Worm (Caenorhabditis elegans) whole organism, L3 larva: ENCODE data around the gene glod-4.

ENCODE experiments used
- R02D3.7 ChIP-seq: fragments of 150-350 bp; optimal IDR thresholded peaks from 2 replicates; lab custom pipeline; 2014; ENCODE audit warnings: missing biosample characterization, missing genetic modification characterization
- ZK546.5 ChIP-seq: sonication (generic microtip); optimal IDR thresholded peaks from 2 replicates; lab custom pipeline; 2017; ENCODE audit warnings: missing biosample characterization, missing genetic modification characterization
- aly-2 ChIP-seq: fragments of 150-350 bp; optimal IDR thresholded peaks from 2 replicates; lab custom pipeline; 2014; ENCODE audit warnings: missing biosample characterization, missing genetic modification characterization
- ama-1 ChIP-seq: fragments of 150-350 bp; optimal IDR thresholded peaks from 2 replicates; lab custom pipeline; 2018
- ceh-16 ChIP-seq: sonication (generic microtip); optimal IDR thresholded peaks from 2 replicates; lab custom pipeline; 2017; ENCODE audit warnings: missing biosample characterization, missing genetic modification characterization
- ceh-28 ChIP-seq: fragments of 150-350 bp; optimal IDR thresholded peaks from 2 replicates; lab custom pipeline; 2014; ENCODE audit warnings: missing biosample characterization, missing genetic modification reagents, missing genetic modification characterization
- ceh-82 ChIP-seq: fragments of 150-350 bp; optimal IDR thresholded peaks from 2 replicates; lab custom pipeline; 2014; ENCODE audit warnings: missing biosample characterization, missing genetic modification characterization
- ceh-9 ChIP-seq: sonication (generic microtip); optimal IDR thresholded peaks from 2 replicates; lab custom pipeline; 2018; ENCODE audit warnings: missing biosample characterization, missing genetic modification characterization
- egl-27 ChIP-seq: sonication (generic microtip); optimal IDR thresholded peaks from 4 replicates; lab custom pipeline; 2017; ENCODE audit warnings: missing biosample characterization, missing genetic modification reagents, missing genetic modification characterization
- egl-5 ChIP-seq: fragments of 150-350 bp; optimal IDR thresholded peaks from 2 replicates; lab custom pipeline; 2017; ENCODE audit warnings: missing biosample characterization, missing genetic modification reagents, missing genetic modification characterization, inconsistent platforms
- elt-1 ChIP-seq: fragments of 150-350 bp; optimal IDR thresholded peaks from 2 replicates; lab custom pipeline; 2014; ENCODE audit warnings: missing biosample characterization, missing genetic modification characterization
- elt-2 ChIP-seq: sonication (generic microtip); optimal IDR thresholded peaks from 2 replicates; lab custom pipeline; 2016; ENCODE audit warnings: missing genetic modification reagents, mild to moderate bottlenecking, missing genetic modification characterization, missing compliant biosample characterization
- elt-3 ChIP-seq, 3 experiments: fragments of 150-350 bp in 1 of 3; sonication (generic microtip) in 2 of 3; optimal IDR thresholded peaks; 2 replicates in 2 of 3; 4 replicates in 1 of 3; lab custom pipeline; 2014 to 2017; ENCODE audit warnings: missing biosample characterization in 3 of 3, missing genetic modification characterization in 3 of 3
- fkh-10 ChIP-seq: sonication (generic microtip); optimal IDR thresholded peaks from 2 replicates; lab custom pipeline; 2017; ENCODE audit warnings: missing biosample characterization, missing genetic modification reagents, missing genetic modification characterization
- fkh-2 ChIP-seq: fragments of 150-350 bp; optimal IDR thresholded peaks from 2 replicates; lab custom pipeline; 2014; ENCODE audit warnings: missing biosample characterization, missing genetic modification reagents, missing genetic modification characterization
- jun-1 ChIP-seq: fragments of 150-350 bp; optimal IDR thresholded peaks from 2 replicates; lab custom pipeline; 2014; ENCODE audit warnings: missing biosample characterization, missing genetic modification reagents, missing genetic modification characterization
- lin-15B ChIP-seq: fragments of 150-350 bp; optimal IDR thresholded peaks from 2 replicates; lab custom pipeline; 2014; ENCODE audit warnings: missing biosample characterization, missing genetic modification characterization
- lsy-12 ChIP-seq: sonication (generic microtip); optimal IDR thresholded peaks from 2 replicates; lab custom pipeline; 2016; ENCODE audit warnings: mild to moderate bottlenecking, missing genetic modification characterization, missing compliant biosample characterization
- mdl-1 ChIP-seq: fragments of 150-350 bp; optimal IDR thresholded peaks from 2 replicates; lab custom pipeline; 2014; ENCODE audit warnings: missing biosample characterization, missing genetic modification characterization
- mml-1 ChIP-seq: fragments of 150-350 bp; sonication (generic microtip); optimal IDR thresholded peaks from 3 replicates; lab custom pipeline; 2014; ENCODE audit warnings: missing biosample characterization, missing genetic modification characterization
- nhr-11 ChIP-seq: fragments of 150-350 bp; optimal IDR thresholded peaks from 2 replicates; lab custom pipeline; 2014; ENCODE audit warnings: missing biosample characterization, missing genetic modification characterization
- nhr-12 ChIP-seq: fragments of 150-350 bp; optimal IDR thresholded peaks from 2 replicates; lab custom pipeline; 2014; ENCODE audit warnings: missing biosample characterization, missing genetic modification characterization
- nhr-23 ChIP-seq: fragments of 150-350 bp; optimal IDR thresholded peaks from 2 replicates; lab custom pipeline; 2014; ENCODE audit warnings: missing biosample characterization, missing genetic modification reagents, missing genetic modification characterization
- nhr-237 ChIP-seq: fragments of 150-350 bp; optimal IDR thresholded peaks from 2 replicates; lab custom pipeline; 2014; ENCODE audit warnings: missing biosample characterization, missing genetic modification characterization
- nhr-28 ChIP-seq: fragments of 150-350 bp; optimal IDR thresholded peaks from 2 replicates; lab custom pipeline; 2014; ENCODE audit warnings: missing biosample characterization, missing genetic modification characterization
- nhr-43 ChIP-seq: sonication (generic microtip); optimal IDR thresholded peaks from 2 replicates; lab custom pipeline; 2016; ENCODE audit warnings: mild to moderate bottlenecking, missing genetic modification characterization, missing compliant biosample characterization; ENCODE audit not compliant: poor library complexity, severe bottlenecking
- nhr-67 ChIP-seq: fragments of 150-350 bp; optimal IDR thresholded peaks from 2 replicates; lab custom pipeline; 2014; ENCODE audit warnings: missing biosample characterization, missing genetic modification characterization
- nhr-76 ChIP-seq: fragments of 150-350 bp; sonication (generic microtip); optimal IDR thresholded peaks from 5 replicates; lab custom pipeline; 2014; ENCODE audit warnings: missing biosample characterization, missing genetic modification characterization
- nhr-77 ChIP-seq: fragments of 150-350 bp; optimal IDR thresholded peaks from 2 replicates; lab custom pipeline; 2014; ENCODE audit warnings: missing biosample characterization, missing genetic modification characterization
- pha-4 ChIP-seq: fragments of 150-350 bp; optimal IDR thresholded peaks from 2 replicates; lab custom pipeline; 2014; ENCODE audit warnings: missing biosample characterization, missing genetic modification reagents, missing genetic modification characterization
- sea-2 ChIP-seq: fragments of 150-350 bp; sonication (generic microtip); optimal IDR thresholded peaks from 4 replicates; lab custom pipeline; 2014; ENCODE audit warnings: missing biosample characterization, missing genetic modification reagents, missing genetic modification characterization
- skn-1 ChIP-seq: fragments of 150-350 bp; optimal IDR thresholded peaks from 2 replicates; lab custom pipeline; 2014; ENCODE audit warnings: missing biosample characterization, missing genetic modification characterization
- snpc-4 ChIP-seq: fragments of 150-350 bp; optimal IDR thresholded peaks from 2 replicates; lab custom pipeline; 2014; ENCODE audit warnings: missing biosample characterization, missing genetic modification characterization
- tbx-2 ChIP-seq: sonication (generic microtip); optimal IDR thresholded peaks from 2 replicates; lab custom pipeline; 2016; ENCODE audit warnings: mild to moderate bottlenecking, missing genetic modification characterization, missing compliant biosample characterization
- unc-39 ChIP-seq: sonication (generic microtip); optimal IDR thresholded peaks from 4 replicates; lab custom pipeline; 2017; ENCODE audit warnings: missing biosample characterization, missing genetic modification characterization
- zag-1 ChIP-seq: fragments of 150-350 bp; optimal IDR thresholded peaks from 2 replicates; lab custom pipeline; 2014; ENCODE audit warnings: missing biosample characterization, missing genetic modification characterization
- ztf-11 ChIP-seq: fragments of 150-350 bp; optimal IDR thresholded peaks from 2 replicates; lab custom pipeline; 2014; ENCODE audit warnings: missing biosample characterization, missing genetic modification characterization

Gene glod-4

ce11 chrIII:4150919-4151318, 2.5 kb upstream of the glod-4 start (continued):
- TF ChIP-seq elt-1 (tag; lab: Kevin White, UChicago) (no peak), lin-15B (tag; lab: Kevin White, UChicago) (peak; percentile 64), sea-2 (GFP tag; lab: Kevin White, UChicago) (no peak), jun-1 (tag; lab: Kevin White, UChicago) (peak; percentile 27), elt-3 (tag; optimal IDR thresholded peaks at IDR 0.05; lab: Kevin White, UChicago) (no peak), fkh-2 (no peak), egl-27 (tag; lab: Kevin White, UChicago) (no peak), mml-1 (no peak), nhr-77 (tag; lab: Kevin White, UChicago) (no peak), zag-1 (no peak), skn-1 (tag; lab: Kevin White, UChicago) (peak; percentile 88), mdl-1 (no peak), pha-4 (tag; lab: Kevin White, UChicago) (peak; percentile 84), nhr-76 (no peak), nhr-12 (tag; lab: Kevin White, UChicago) (no peak), lsy-12 (tag; lab: Kevin White, UChicago) (peak; percentile 56), nhr-23 (tag; lab: Kevin White, UChicago) (peak; percentile 64)

DNA sequence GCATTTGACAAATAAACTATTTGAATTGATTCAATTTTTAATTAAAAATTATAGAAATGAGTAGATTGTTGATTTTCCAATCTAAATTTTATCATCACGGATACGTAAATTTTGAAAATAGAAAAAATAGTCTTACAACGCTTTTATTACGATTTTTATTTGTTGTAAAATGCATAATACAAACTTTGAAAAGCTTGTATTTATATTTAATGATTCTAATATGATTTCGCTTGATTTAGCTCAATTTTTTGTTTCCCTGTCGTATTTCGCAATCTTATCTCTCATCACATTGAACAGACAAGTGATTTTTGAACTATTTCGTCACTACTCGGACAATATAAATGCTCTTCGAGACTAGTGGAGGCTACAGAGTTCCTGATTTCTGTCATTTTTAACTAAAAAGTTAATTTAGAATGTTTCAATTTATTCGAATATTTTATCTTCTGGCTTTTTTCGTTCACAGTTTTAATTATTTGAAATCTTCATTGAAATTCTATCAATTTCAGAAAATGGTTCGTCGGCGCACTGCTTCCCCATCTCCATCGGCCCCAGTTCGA, 1.8 kb upstream of the glod-4 start, which contains the start of the genes wht-3 and har-1:
wht-3 (minus strand) TSS at position 51 of the 557 bp plus-strand sequence.
har-1 (plus strand) TSS at position 507 of the 557 bp plus-strand sequence.
- TF ChIP-seq unc-39 (no peak), ceh-28 (tag; lab: Kevin White, UChicago) (no peak), lsy-12 (tag; lab: Kevin White, UChicago) (no peak), nhr-76 (no peak), elt-2 (peak; percentile 27), pha-4 (tag; lab: Kevin White, UChicago) (peak; percentile 7), nhr-12 (tag; lab: Kevin White, UChicago) (no peak)

- TF ChIP-seq aly-2 (tag; lab: Kevin White, UChicago) (no peak), fkh-10 (no peak), jun-1 (tag; lab: Kevin White, UChicago) (no peak), nhr-67 (no peak), unc-39 (no peak), ceh-82 (no peak), nhr-76 (no peak), tbx-2 (tag; lab: Kevin White, UChicago) (no peak), nhr-23 (tag; lab: Kevin White, UChicago) (no peak), zag-1 (no peak)
Measured at ce11 chrIII:4152309-4152708, 1.1 kb upstream of the glod-4 start.

- no peak for TF ChIP-seq nhr-11
- TF ChIP-seq ZK546.5 = no peak
- no peak for TF ChIP-seq nhr-237 (tag; lab: Kevin White, UChicago)
- TF ChIP-seq elt-1 (tag; lab: Kevin White, UChicago) = no peak
- peak; percentile 68 for TF ChIP-seq ama-1 (lab: Kevin White, UChicago)
- no peak for TF ChIP-seq nhr-28 (tag; lab: Kevin White, UChicago)
- TF ChIP-seq snpc-4 = no peak
Measured at ce11 chrIII:4152828-4153227, 571 bp upstream of the glod-4 start.

ce11 chrIII:4157298-4157697, 3.9 kb downstream of the glod-4 start, which contains the start of gene C16C10.9:
C16C10.9 (minus strand) TSS chrIII:4157398.
- no peak for TF ChIP-seq nhr-28 (tag; lab: Kevin White, UChicago)
- TF ChIP-seq ceh-28 (tag; lab: Kevin White, UChicago) = no peak
- TF ChIP-seq elt-2 = no peak
- TF ChIP-seq egl-5 (tag; lab: Kevin White, UChicago) = no peak
- TF ChIP-seq nhr-77 (tag; lab: Kevin White, UChicago) = no peak
- TF ChIP-seq lin-15B (tag; lab: Kevin White, UChicago) = no peak
- no peak for TF ChIP-seq nhr-237 (tag; lab: Kevin White, UChicago)
- TF ChIP-seq nhr-76 = no peak
- TF ChIP-seq elt-1 (tag; lab: Kevin White, UChicago) = no peak
- no peak for TF ChIP-seq ceh-82
- no peak for TF ChIP-seq nhr-12 (tag; lab: Kevin White, UChicago)
- no peak for TF ChIP-seq nhr-43 (tag; lab: Kevin White, UChicago)
- TF ChIP-seq ztf-11 = no peak
- no peak for TF ChIP-seq skn-1 (tag; lab: Kevin White, UChicago)
- no peak for TF ChIP-seq ceh-9 (tag; lab: Kevin White, UChicago)
- no peak for TF ChIP-seq pha-4 (tag; lab: Kevin White, UChicago)
- TF ChIP-seq ceh-16 = no peak
- no peak for TF ChIP-seq R02D3.7 (tag; lab: Kevin White, UChicago)
